Worm (Caenorhabditis elegans): Measurements from ENCODE around the gene C08E3.14.

ce11 chrII:1597101-1598088 lies 28.4 kb upstream of the C08E3.14 start, which contains the start of gene bath-46:
- TF ChIP-seq ceh-13 (GFP tag; optimal IDR thresholded peaks at IDR 0.05) = no peak
- no peak for TF ChIP-seq ama-1 (optimal IDR thresholded peaks at IDR 0.05)
- TF ChIP-seq pes-1 (GFP tag; IDR thresholded peaks at IDR 0.05) = no peak
- TF ChIP-seq hmbx-1 (tag; optimal IDR thresholded peaks at IDR 0.05) = no peak
- no peak for TF ChIP-seq ets-7 (tag; optimal IDR thresholded peaks at IDR 0.05)
- TF ChIP-seq tbx-37 (GFP tag; conservative IDR thresholded peaks at IDR 0.05) = no peak
- TF ChIP-seq aly-1 (tag; optimal IDR thresholded peaks at IDR 0.05) = no peak
- no peak for TF ChIP-seq flt-1 (GFP tag; IDR thresholded peaks at IDR 0.05)
- TF ChIP-seq hmg-4 (GFP tag; optimal IDR thresholded peaks at IDR 0.05) = no peak

Measured in whole organism, early embryonic.